Worm (Caenorhabditis elegans) whole organism, L3 larva: ENCODE results near the gene str-88.

Source experiments
- R02D3.7 ChIP-seq: fragments of 150-350 bp; optimal IDR thresholded peaks from 2 replicates; lab custom pipeline; 2014; ENCODE audit warnings: missing biosample characterization, missing genetic modification characterization
- ZK546.5 ChIP-seq: sonication (generic microtip); optimal IDR thresholded peaks from 2 replicates; lab custom pipeline; 2017; ENCODE audit warnings: missing biosample characterization, missing genetic modification characterization
- aly-2 ChIP-seq: fragments of 150-350 bp; optimal IDR thresholded peaks from 2 replicates; lab custom pipeline; 2014; ENCODE audit warnings: missing biosample characterization, missing genetic modification characterization
- ceh-28 ChIP-seq: fragments of 150-350 bp; optimal IDR thresholded peaks from 2 replicates; lab custom pipeline; 2014; ENCODE audit warnings: missing biosample characterization, missing genetic modification reagents, missing genetic modification characterization
- ceh-82 ChIP-seq: fragments of 150-350 bp; optimal IDR thresholded peaks from 2 replicates; lab custom pipeline; 2014; ENCODE audit warnings: missing biosample characterization, missing genetic modification characterization
- ceh-9 ChIP-seq: sonication (generic microtip); optimal IDR thresholded peaks from 2 replicates; lab custom pipeline; 2018; ENCODE audit warnings: missing biosample characterization, missing genetic modification characterization
- daf-12 ChIP-seq: fragments of 150-350 bp; optimal IDR thresholded peaks from 2 replicates; lab custom pipeline; 2014; ENCODE audit warnings: missing biosample characterization, missing genetic modification reagents, missing genetic modification characterization
- egl-27 ChIP-seq: sonication (generic microtip); optimal IDR thresholded peaks from 4 replicates; lab custom pipeline; 2017; ENCODE audit warnings: missing biosample characterization, missing genetic modification reagents, missing genetic modification characterization
- egl-5 ChIP-seq: fragments of 150-350 bp; optimal IDR thresholded peaks from 2 replicates; lab custom pipeline; 2017; ENCODE audit warnings: missing biosample characterization, missing genetic modification reagents, missing genetic modification characterization, inconsistent platforms
- elt-1 ChIP-seq: fragments of 150-350 bp; optimal IDR thresholded peaks from 2 replicates; lab custom pipeline; 2014; ENCODE audit warnings: missing biosample characterization, missing genetic modification characterization
- elt-2 ChIP-seq: sonication (generic microtip); optimal IDR thresholded peaks from 2 replicates; lab custom pipeline; 2016; ENCODE audit warnings: missing genetic modification reagents, mild to moderate bottlenecking, missing genetic modification characterization, missing compliant biosample characterization
- eor-1 ChIP-seq, 2 experiments: fragments of 150-350 bp; optimal IDR thresholded peaks; 2 replicates each; lab custom pipeline; 2014 to 2018; ENCODE audit warnings: missing biosample characterization in 2 of 2, missing genetic modification characterization in 2 of 2
- fkh-10 ChIP-seq: sonication (generic microtip); optimal IDR thresholded peaks from 2 replicates; lab custom pipeline; 2017; ENCODE audit warnings: missing biosample characterization, missing genetic modification reagents, missing genetic modification characterization
- fkh-2 ChIP-seq: fragments of 150-350 bp; optimal IDR thresholded peaks from 2 replicates; lab custom pipeline; 2014; ENCODE audit warnings: missing biosample characterization, missing genetic modification reagents, missing genetic modification characterization
- fos-1 ChIP-seq: fragments of 150-350 bp; optimal IDR thresholded peaks from 2 replicates; lab custom pipeline; 2014; ENCODE audit warnings: missing biosample characterization, missing genetic modification characterization
- hmg-11 ChIP-seq: sonication (generic microtip); optimal IDR thresholded peaks from 2 replicates; lab custom pipeline; 2016; ENCODE audit warnings: missing genetic modification characterization, missing compliant biosample characterization
- jun-1 ChIP-seq: fragments of 150-350 bp; optimal IDR thresholded peaks from 2 replicates; lab custom pipeline; 2014; ENCODE audit warnings: missing biosample characterization, missing genetic modification reagents, missing genetic modification characterization
- lin-15B ChIP-seq: fragments of 150-350 bp; optimal IDR thresholded peaks from 2 replicates; lab custom pipeline; 2014; ENCODE audit warnings: missing biosample characterization, missing genetic modification characterization
- lin-39 ChIP-seq: fragments of 150-350 bp; optimal IDR thresholded peaks from 2 replicates; lab custom pipeline; 2018; ENCODE audit warnings: missing biosample characterization, missing genetic modification reagents, missing genetic modification characterization
- lsy-12 ChIP-seq: sonication (generic microtip); optimal IDR thresholded peaks from 2 replicates; lab custom pipeline; 2016; ENCODE audit warnings: mild to moderate bottlenecking, missing genetic modification characterization, missing compliant biosample characterization
- mdl-1 ChIP-seq: fragments of 150-350 bp; optimal IDR thresholded peaks from 2 replicates; lab custom pipeline; 2014; ENCODE audit warnings: missing biosample characterization, missing genetic modification characterization
- mml-1 ChIP-seq: fragments of 150-350 bp; sonication (generic microtip); optimal IDR thresholded peaks from 3 replicates; lab custom pipeline; 2014; ENCODE audit warnings: missing biosample characterization, missing genetic modification characterization
- nfya-1 ChIP-seq: sonication (generic microtip); optimal IDR thresholded peaks from 2 replicates; lab custom pipeline; 2017; ENCODE audit warnings: missing genetic modification characterization, mild to moderate bottlenecking, missing compliant biosample characterization, antibody characterized with exemption, moderate library complexity; ENCODE audit not compliant: insufficient read depth
- nhr-11 ChIP-seq: fragments of 150-350 bp; optimal IDR thresholded peaks from 2 replicates; lab custom pipeline; 2014; ENCODE audit warnings: missing biosample characterization, missing genetic modification characterization
- nhr-237 ChIP-seq: fragments of 150-350 bp; optimal IDR thresholded peaks from 2 replicates; lab custom pipeline; 2014; ENCODE audit warnings: missing biosample characterization, missing genetic modification characterization
- nhr-28 ChIP-seq: fragments of 150-350 bp; optimal IDR thresholded peaks from 2 replicates; lab custom pipeline; 2014; ENCODE audit warnings: missing biosample characterization, missing genetic modification characterization
- nhr-67 ChIP-seq: fragments of 150-350 bp; optimal IDR thresholded peaks from 2 replicates; lab custom pipeline; 2014; ENCODE audit warnings: missing biosample characterization, missing genetic modification characterization
- nhr-76 ChIP-seq: fragments of 150-350 bp; sonication (generic microtip); optimal IDR thresholded peaks from 5 replicates; lab custom pipeline; 2014; ENCODE audit warnings: missing biosample characterization, missing genetic modification characterization
- pha-4 ChIP-seq: fragments of 150-350 bp; optimal IDR thresholded peaks from 2 replicates; lab custom pipeline; 2014; ENCODE audit warnings: missing biosample characterization, missing genetic modification reagents, missing genetic modification characterization
- pqm-1 ChIP-seq: fragments of 150-350 bp; optimal IDR thresholded peaks from 2 replicates; lab custom pipeline; 2017; ENCODE audit warnings: missing biosample characterization, missing genetic modification characterization, inconsistent platforms
- skn-1 ChIP-seq: fragments of 150-350 bp; optimal IDR thresholded peaks from 2 replicates; lab custom pipeline; 2014; ENCODE audit warnings: missing biosample characterization, missing genetic modification characterization
- tbx-2 ChIP-seq: sonication (generic microtip); optimal IDR thresholded peaks from 2 replicates; lab custom pipeline; 2016; ENCODE audit warnings: mild to moderate bottlenecking, missing genetic modification characterization, missing compliant biosample characterization
- unc-39 ChIP-seq: sonication (generic microtip); optimal IDR thresholded peaks from 4 replicates; lab custom pipeline; 2017; ENCODE audit warnings: missing biosample characterization, missing genetic modification characterization
- unc-62 ChIP-seq: fragments of 150-350 bp; sonication (generic microtip); optimal IDR thresholded peaks from 4 replicates; lab custom pipeline; 2014; ENCODE audit warnings: missing biosample characterization, missing genetic modification reagents, missing genetic modification characterization
- ztf-11 ChIP-seq: fragments of 150-350 bp; optimal IDR thresholded peaks from 2 replicates; lab custom pipeline; 2014; ENCODE audit warnings: missing biosample characterization, missing genetic modification characterization
- ztf-4 ChIP-seq: fragments of 150-350 bp; optimal IDR thresholded peaks from 2 replicates; lab custom pipeline; 2014; ENCODE audit warnings: missing biosample characterization, missing genetic modification characterization

Gene str-88

DNA sequence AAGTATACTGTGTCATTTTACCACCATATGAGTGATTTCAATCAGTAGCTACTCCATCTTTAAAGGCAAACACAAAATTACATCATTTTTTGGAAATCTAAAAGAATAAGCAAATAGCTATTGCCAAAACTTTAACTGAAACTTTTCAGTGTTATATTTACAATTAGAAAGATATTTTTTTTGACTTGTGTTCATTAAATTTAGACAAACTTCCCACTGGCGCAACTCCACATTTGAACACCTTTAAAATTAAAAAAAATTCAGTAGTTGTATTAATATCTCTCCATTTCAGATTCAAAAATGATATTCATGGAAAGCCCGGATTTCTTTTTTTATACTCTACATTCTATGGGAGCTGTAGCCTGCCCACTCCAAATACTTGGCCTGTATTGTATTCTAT is 30.2 kb upstream of the str-88 start, which contains the start of gene srh-264:
Gene srh-264, plus strand, starts transcription at position 301 of the 400 bp plus-strand sequence.
- no peak for TF ChIP-seq jun-1 (tag; lab: Kevin White, UChicago)
- TF ChIP-seq fkh-2, result no peak
- no peak for TF ChIP-seq fos-1 (tag; lab: Kevin White, UChicago)
- TF ChIP-seq hmg-11, result no peak
- TF ChIP-seq nhr-28 (tag; lab: Kevin White, UChicago), result no peak
- no peak for TF ChIP-seq pqm-1 (tag; lab: Kevin White, UChicago)
- no peak for TF ChIP-seq pha-4 (tag; lab: Kevin White, UChicago)
- TF ChIP-seq nhr-237, result no peak
- no peak for TF ChIP-seq aly-2 (tag; lab: Kevin White, UChicago)
- TF ChIP-seq lin-15B (tag; lab: Kevin White, UChicago), result no peak
- TF ChIP-seq ztf-4 (tag; lab: Kevin White, UChicago), result no peak
- TF ChIP-seq mml-1 (tag; lab: Kevin White, UChicago), result no peak
- no peak for TF ChIP-seq tbx-2

ce11 chrV:15412625-15413024 is 29.0 kb upstream of the str-88 start, which contains the start of gene srbc-63:
Gene srbc-63, minus strand, starts transcription at chrV:15412725.
- TF ChIP-seq skn-1 (tag; lab: Kevin White, UChicago), result no peak
- TF ChIP-seq nhr-237, result no peak
- no peak for TF ChIP-seq egl-27 (tag; lab: Kevin White, UChicago)
- TF ChIP-seq eor-1 (tag; optimal IDR thresholded peaks at IDR 0.05; lab: Kevin White, UChicago), result no peak
- no peak for TF ChIP-seq ZK546.5 (tag; lab: Kevin White, UChicago)
- no peak for TF ChIP-seq unc-39 (tag; lab: Kevin White, UChicago)
- no peak for TF ChIP-seq ztf-11 (tag; lab: Kevin White, UChicago)
- TF ChIP-seq elt-1 (tag; lab: Kevin White, UChicago), result no peak
- no peak for TF ChIP-seq ceh-82
- TF ChIP-seq lin-15B (tag; lab: Kevin White, UChicago), result no peak
- no peak for TF ChIP-seq nhr-67
- TF ChIP-seq egl-5 (tag; lab: Kevin White, UChicago), result no peak

ce11 chrV:15406928-15407327 is 23.3 kb upstream of the str-88 start, which contains the start of gene srh-257:
Gene srh-257, plus strand, starts transcription at chrV:15407228.
- TF ChIP-seq lin-39 (tag; lab: Kevin White, UChicago) (no peak), R02D3.7 (tag; lab: Kevin White, UChicago) (no peak), fkh-10 (GFP tag; lab: Kevin White, UChicago) (no peak), jun-1 (tag; lab: Kevin White, UChicago) (no peak), unc-39 (tag; lab: Kevin White, UChicago) (no peak), nhr-76 (tag; lab: Kevin White, UChicago) (no peak)

DNA sequence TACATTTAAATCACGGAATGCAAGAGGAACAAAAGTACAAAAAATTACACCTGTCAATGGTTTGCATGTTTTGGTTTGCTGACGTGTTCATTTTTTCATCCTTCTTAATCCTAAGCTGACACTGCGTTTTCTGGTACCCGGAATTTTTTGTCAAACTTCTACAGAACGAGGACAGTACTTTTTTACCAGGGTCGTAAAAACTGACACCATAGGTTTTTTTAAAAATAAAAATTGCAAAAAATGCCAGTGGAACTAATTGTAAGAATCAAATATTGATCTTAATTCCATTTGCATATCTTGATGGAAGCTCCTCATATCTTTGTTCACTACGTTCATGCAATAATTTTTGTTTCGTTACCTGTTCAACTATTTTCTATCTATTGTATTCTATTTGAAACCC is 21.2 kb upstream of the str-88 start, which contains the start of gene srh-258:
Gene srh-258, plus strand, starts transcription at position 301 of the 400 bp plus-strand sequence.
- TF ChIP-seq ceh-82 (no peak), lsy-12 (no peak), nhr-28 (tag; lab: Kevin White, UChicago) (no peak), nhr-67 (no peak), egl-5 (tag; lab: Kevin White, UChicago) (no peak), skn-1 (tag; lab: Kevin White, UChicago) (no peak), mdl-1 (tag; lab: Kevin White, UChicago) (no peak), unc-62 (no peak), daf-12 (tag; lab: Kevin White, UChicago) (no peak), elt-2 (tag; lab: Kevin White, UChicago) (no peak), nfya-1 (no peak), lin-39 (tag; lab: Kevin White, UChicago) (no peak), ceh-9 (tag; lab: Kevin White, UChicago) (no peak), ceh-28 (tag; lab: Kevin White, UChicago) (no peak), nhr-11 (tag; lab: Kevin White, UChicago) (no peak)

DNA sequence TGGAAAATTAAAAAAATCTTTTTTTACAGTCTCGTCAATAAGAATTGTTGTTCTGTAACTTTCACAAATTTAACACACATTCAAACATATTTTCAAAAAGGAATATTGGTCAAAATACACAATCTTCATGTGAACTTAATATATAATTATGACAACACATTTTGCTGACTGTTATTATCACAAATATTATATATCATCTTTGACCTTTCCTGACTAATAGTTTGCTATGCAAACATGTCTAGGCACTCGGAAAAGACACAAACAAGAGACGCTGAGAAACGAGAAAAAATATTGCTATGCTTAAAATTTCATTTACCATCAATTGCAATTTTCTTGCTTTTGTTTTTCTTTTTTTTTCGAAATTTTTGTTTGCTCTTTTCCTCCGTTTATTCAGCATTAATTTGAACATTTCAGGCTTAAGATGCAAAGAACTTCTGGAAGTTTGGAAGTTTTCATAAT is 18.2 kb upstream of the str-88 start, which contains the start of gene fbxa-135:
Gene fbxa-135, plus strand, starts transcription at position 409 of the 459 bp plus-strand sequence.
- TF ChIP-seq ceh-28 (tag; lab: Kevin White, UChicago) (no peak), pha-4 (tag; lab: Kevin White, UChicago) (peak; percentile 41)
- TF ChIP-seq, all 47 proteins: peak for 1
